Fruit fly (Drosophila melanogaster): ENCODE results near the gene Flo2.

The Flo2 gene

DNA sequence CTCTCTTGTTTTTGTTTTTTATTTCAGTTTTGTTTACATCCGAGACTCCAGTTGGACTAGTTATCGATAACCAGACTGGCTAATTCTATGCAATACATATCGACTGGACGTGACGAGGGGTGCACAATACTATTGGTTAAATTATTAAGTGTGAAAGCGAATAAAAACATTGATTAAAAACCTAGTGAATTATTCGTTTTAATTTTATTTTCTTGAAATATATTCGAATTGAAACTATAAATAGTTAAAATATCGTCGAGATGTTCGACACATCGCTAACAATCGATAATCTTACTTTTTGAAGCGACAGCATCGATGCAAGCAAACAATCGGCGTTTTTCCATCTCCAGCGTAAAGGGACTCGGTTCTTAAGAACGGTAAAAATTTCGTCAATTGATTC lies at the start of gene Flo2, which contains the start of gene CG32590 (continued):
- TF ChIP-seq bowl (GFP tag; IDR thresholded peaks at IDR 0.05) (no peak), br (optimal IDR thresholded peaks at IDR 0.05) (no peak), shn (GFP tag; optimal IDR thresholded peaks at IDR 0.05) (peak; percentile 51), CG4820 (GFP tag; optimal IDR thresholded peaks at IDR 0.05) (peak; percentile 50), CG12391 (tag; optimal IDR thresholded peaks at IDR 0.05) (peak; percentile 89), org-1 (GFP tag; optimal IDR thresholded peaks at IDR 0.05) (no peak), fd96Cb (tag; optimal IDR thresholded peaks at IDR 0.05) (peak; percentile 36), Rx (GFP tag; IDR thresholded peaks at IDR 0.05) (peak; percentile 28; the same call in 1 of the 2 replicates), Oli (tag; optimal IDR thresholded peaks at IDR 0.05) (peak; percentile 38), Med (GFP tag) (peak; percentile 96), CG10654 (GFP tag; optimal IDR thresholded peaks at IDR 0.05) (peak; percentile 53), stwl (tag; optimal IDR thresholded peaks at IDR 0.05) (peak; percentile 85), bigmax (GFP tag; optimal IDR thresholded peaks at IDR 0.05) (no peak), nom (GFP tag; optimal IDR thresholded peaks at IDR 0.05) (no peak), salm (tag; optimal IDR thresholded peaks at IDR 0.05) (no peak), Hr3 (GFP tag; optimal IDR thresholded peaks at IDR 0.05) (peak; percentile 58), CG6683 (GFP tag; optimal IDR thresholded peaks at IDR 0.05) (peak; percentile 25), gt (GFP tag; IDR thresholded peaks at IDR 0.05) (peak; percentile 66), tio (GFP tag; optimal IDR thresholded peaks at IDR 0.05) (no peak), CG2120 (GFP tag; optimal IDR thresholded peaks at IDR 0.05) (peak; percentile 90), CG18764 (GFP tag; optimal IDR thresholded peaks at IDR 0.05) (peak; percentile 56), h (optimal IDR thresholded peaks at IDR 0.05) (no peak), emc (GFP tag; optimal IDR thresholded peaks at IDR 0.05) (peak; percentile 13), HLH3B (GFP tag; IDR thresholded peaks at IDR 0.05) (peak; percentile 71), CG11085 (GFP tag; IDR thresholded peaks at IDR 0.05) (peak; percentile 71), BtbVII (GFP tag; optimal IDR thresholded peaks at IDR 0.05) (no peak), Elba2 (GFP tag; optimal IDR thresholded peaks at IDR 0.05) (peak; percentile 0), ro (GFP tag; IDR thresholded peaks at IDR 0.05) (peak; percentile 42; the same call in 1 of the 2 replicates), CG4707 (GFP tag; optimal IDR thresholded peaks at IDR 0.05) (no peak), lmd (GFP tag; IDR thresholded peaks at IDR 0.05) (peak; percentile 76), CG1603 (tag; optimal IDR thresholded peaks at IDR 0.05) (peak; percentile 72), ssp (GFP tag; IDR thresholded peaks at IDR 0.05) (peak; percentile 77), CG7839 (tag; optimal IDR thresholded peaks at IDR 0.05) (peak; percentile 61), CG10366 (GFP tag; IDR thresholded peaks at IDR 0.05) (peak; percentile 69), Spps (tag; optimal IDR thresholded peaks at IDR 0.05) (peak; percentile 40), crc (GFP tag; optimal IDR thresholded peaks at IDR 0.05) (peak; percentile 9), CG6765 (GFP tag; optimal IDR thresholded peaks at IDR 0.05) (no peak), CG4404 (GFP tag; IDR thresholded peaks at IDR 0.05) (peak; percentile 78), sug (tag; optimal IDR thresholded peaks at IDR 0.05) (peak; percentile 60), chinmo (GFP tag; IDR thresholded peaks at IDR 0.05; ENCODE audit: partially characterized antibody) (peak; percentile 96), Bgb (GFP tag; IDR thresholded peaks at IDR 0.05; ENCODE audit: partially characterized antibody) (peak; percentile 95), CG4854 (GFP tag; optimal IDR thresholded peaks at IDR 0.05) (peak; percentile 71), Ada2b (GFP tag; IDR thresholded peaks at IDR 0.05) (peak; percentile 78), Max (GFP tag; optimal IDR thresholded peaks at IDR 0.05) (peak; percentile 55), amos (GFP tag; IDR thresholded peaks at IDR 0.05; ENCODE audit: partially characterized antibody) (peak; percentile 92), zfh1 (GFP tag; IDR thresholded peaks at IDR 0.05) (peak; percentile 83), CoRest (tag; optimal IDR thresholded peaks at IDR 0.05) (peak; percentile 74), Stat92E (GFP tag; optimal IDR thresholded peaks at IDR 0.05) (no peak), CG12219 (GFP tag; optimal IDR thresholded peaks at IDR 0.05) (no peak), MBD-R2 (GFP tag; IDR thresholded peaks at IDR 0.05) (peak; percentile 75), CG14667 (GFP tag; IDR thresholded peaks at IDR 0.05) (peak; percentile 72), nerfin-2 (GFP tag; IDR thresholded peaks at IDR 0.05; ENCODE audit: partially characterized antibody) (peak; percentile 97)
